Fruit fly (Drosophila melanogaster) whole organism, embryonic: ENCODE results near the gene CG17612.
A peak's percentile ranks its signal among the peaks of the same experiment; 100 is the strongest.

Experiments used
- Asciz ChIP-seq: fragments of 200-800 bp; sonication (Bioruptor generic); optimal IDR thresholded peaks from 2 replicates; lab custom pipeline; 2017; ENCODE audit warnings: missing biosample characterization, mild to moderate bottlenecking, missing genetic modification characterization, missing genetic modification reagents
- B-H2 ChIP-seq: fragments of 200-800 bp; sonication (Bioruptor generic); optimal IDR thresholded peaks from 2 replicates; lab custom pipeline; 2018; ENCODE audit warnings: missing biosample characterization, mild to moderate bottlenecking, missing genetic modification characterization
- BEAF-32 ChIP-seq: fragments of 200-800 bp; sonication (Bioruptor generic); optimal IDR thresholded peaks from 3 replicates; lab custom pipeline; 2017; ENCODE audit warnings: missing biosample characterization, missing genetic modification characterization, mild to moderate bottlenecking, moderate library complexity, missing genetic modification reagents
- Bteb2 ChIP-seq: fragments of 200-800 bp; sonication (Bioruptor generic); optimal IDR thresholded peaks from 2 replicates; lab custom pipeline; 2016; ENCODE audit warnings: missing biosample characterization, missing genetic modification characterization
- CG10267 ChIP-seq: fragments of 200-800 bp; sonication (Bioruptor generic); optimal IDR thresholded peaks from 2 replicates; lab custom pipeline; 2018; ENCODE audit warnings: missing biosample characterization, mild to moderate bottlenecking, missing genetic modification characterization, moderate library complexity
- CG12155 ChIP-seq: fragments of 200-800 bp; sonication (Bioruptor generic); optimal IDR thresholded peaks from 3 replicates; lab custom pipeline; 2016; ENCODE audit warnings: missing biosample characterization, missing genetic modification characterization
- CG12391 ChIP-seq: fragments of 200-800 bp; sonication (Bioruptor generic); optimal IDR thresholded peaks from 3 replicates; lab custom pipeline; 2018; ENCODE audit warnings: missing biosample characterization, mild to moderate bottlenecking, missing genetic modification characterization, moderate library complexity
- CG13123 ChIP-seq: fragments of 200-800 bp; sonication (Bioruptor generic); optimal IDR thresholded peaks from 2 replicates; lab custom pipeline; 2016; ENCODE audit warnings: missing biosample characterization, missing genetic modification characterization
- CG13624 ChIP-seq: fragments of 200-800 bp; sonication (Bioruptor generic); optimal IDR thresholded peaks from 2 replicates; lab custom pipeline; 2016; ENCODE audit warnings: missing biosample characterization, missing genetic modification characterization
- CG15479 ChIP-seq: fragments of 200-800 bp; sonication (Bioruptor generic); optimal IDR thresholded peaks from 3 replicates; lab custom pipeline; 2019; ENCODE audit warnings: missing biosample characterization, mild to moderate bottlenecking, missing genetic modification characterization, moderate library complexity
- CG1603 ChIP-seq: fragments of 200-800 bp; sonication (Bioruptor generic); optimal IDR thresholded peaks from 2 replicates; lab custom pipeline; 2019; ENCODE audit warnings: missing biosample characterization, mild to moderate bottlenecking, missing genetic modification characterization, moderate library complexity
- CG17829 ChIP-seq: fragments of 200-800 bp; optimal IDR thresholded peaks from 2 replicates; lab custom pipeline; 2019; ENCODE audit warnings: missing biosample characterization, mild to moderate bottlenecking, missing genetic modification characterization, moderate library complexity
- CG30403 ChIP-seq: fragments of 200-800 bp; sonication (Bioruptor generic); optimal IDR thresholded peaks from 3 replicates; lab custom pipeline; 2016; ENCODE audit warnings: missing biosample characterization, missing genetic modification characterization
- CG32772 ChIP-seq: fragments of 200-800 bp; sonication (Bioruptor generic); IDR thresholded peaks from 2 replicates; pipeline ENCODE4 v1.3.6; 2022; ENCODE audit warnings: missing biosample characterization, missing genetic modification characterization
- CG4617 ChIP-seq: fragments of 200-800 bp; sonication (Bioruptor generic); optimal IDR thresholded peaks from 3 replicates; lab custom pipeline; 2016; ENCODE audit warnings: missing biosample characterization, missing genetic modification characterization, borderline replicate concordance
- CG7357 ChIP-seq: fragments of 200-800 bp; sonication (Bioruptor generic); IDR thresholded peaks from 3 replicates; pipeline ENCODE4 v1.3.6; 2022; ENCODE audit warnings: missing biosample characterization, missing genetic modification characterization
- CG9437 ChIP-seq: fragments of 200-800 bp; sonication (Bioruptor generic); optimal IDR thresholded peaks from 2 replicates; lab custom pipeline; 2018; ENCODE audit warnings: missing biosample characterization, mild to moderate bottlenecking, missing genetic modification characterization
- CoRest ChIP-seq: fragments of 200-800 bp; sonication (Bioruptor generic); optimal IDR thresholded peaks from 3 replicates; lab custom pipeline; 2018; ENCODE audit warnings: missing biosample characterization, mild to moderate bottlenecking, missing genetic modification characterization, moderate library complexity
- Dip2 ChIP-seq: fragments of 200-800 bp; sonication (Bioruptor generic); IDR thresholded peaks from 2 replicates; pipeline ENCODE4 v1.3.6; 2022; ENCODE audit warnings: missing biosample characterization, missing genetic modification characterization
- Doc2 ChIP-seq: fragments of 200-800 bp; sonication (Bioruptor generic); IDR thresholded peaks from 2 replicates; pipeline ENCODE4 v1.3.6; 2022; ENCODE audit warnings: missing biosample characterization, missing genetic modification characterization
- Doc3 ChIP-seq: fragments of 200-800 bp; sonication (Bioruptor generic); IDR thresholded peaks from 3 replicates; pipeline ENCODE4 v1.3.6; 2022; ENCODE audit warnings: missing biosample characterization, missing genetic modification characterization; ENCODE audit not compliant: partially characterized antibody
- Dp ChIP-seq: fragments of 200-800 bp; sonication (Bioruptor generic); optimal IDR thresholded peaks from 2 replicates; lab custom pipeline; 2018; ENCODE audit warnings: missing biosample characterization, mild to moderate bottlenecking, missing genetic modification characterization, moderate library complexity
- ERR ChIP-seq: fragments of 200-800 bp; sonication (Bioruptor generic); optimal IDR thresholded peaks from 2 replicates; lab custom pipeline; 2016; ENCODE audit warnings: missing biosample characterization, missing genetic modification characterization
- HLH4C ChIP-seq: fragments of 200-800 bp; sonication (Bioruptor generic); IDR thresholded peaks from 3 replicates; pipeline ENCODE4 v1.3.6; 2022; ENCODE audit warnings: missing biosample characterization, missing genetic modification characterization; ENCODE audit not compliant: partially characterized antibody
- Hand ChIP-seq: fragments of 200-800 bp; sonication (Bioruptor generic); optimal IDR thresholded peaks from 2 replicates; lab custom pipeline; 2017; ENCODE audit warnings: mild to moderate bottlenecking, missing biosample characterization, missing genetic modification reagents, missing genetic modification characterization
- HmgD ChIP-seq: fragments of 200-800 bp; sonication (Bioruptor generic); optimal IDR thresholded peaks from 3 replicates; lab custom pipeline; 2016; ENCODE audit warnings: missing biosample characterization, missing genetic modification characterization
- Hr3 ChIP-seq: fragments of 200-800 bp; sonication (Bioruptor generic); optimal IDR thresholded peaks from 3 replicates; lab custom pipeline; 2016; ENCODE audit warnings: missing biosample characterization, missing genetic modification characterization
- Hr39 ChIP-seq: fragments of >200 bp; optimal IDR thresholded peaks from 2 replicates; lab custom pipeline; 2017
- MBD-R2 ChIP-seq: fragments of 200-800 bp; sonication (Bioruptor generic); IDR thresholded peaks from 2 replicates; pipeline ENCODE4 v1.3.6; 2022; ENCODE audit warnings: missing biosample characterization, missing genetic modification characterization
- MESR4 ChIP-seq: fragments of 200-800 bp; sonication (Bioruptor generic); optimal IDR thresholded peaks from 2 replicates; lab custom pipeline; 2018; ENCODE audit warnings: missing biosample characterization, mild to moderate bottlenecking, missing genetic modification characterization, moderate library complexity
- NK7.1 ChIP-seq: fragments of 200-800 bp; sonication (Bioruptor generic); optimal IDR thresholded peaks from 3 replicates; lab custom pipeline; 2016; ENCODE audit warnings: missing biosample characterization, missing genetic modification characterization
- Nf-YB ChIP-seq: fragments of 200-800 bp; sonication (Bioruptor generic); optimal IDR thresholded peaks from 3 replicates; lab custom pipeline; 2019; ENCODE audit warnings: missing biosample characterization, mild to moderate bottlenecking, missing genetic modification characterization, moderate library complexity
- Opbp ChIP-seq: fragments of 200-800 bp; sonication (Bioruptor generic); IDR thresholded peaks from 3 replicates; pipeline ENCODE4 v1.3.6; 2022; ENCODE audit warnings: missing biosample characterization, missing genetic modification characterization; ENCODE audit not compliant: partially characterized antibody
- Ptx1 ChIP-seq: fragments of 200-800 bp; sonication (Bioruptor generic); IDR thresholded peaks from 2 replicates; pipeline ENCODE4 v1.3.6; 2022; ENCODE audit warnings: missing biosample characterization, missing genetic modification characterization
- Scr ChIP-seq: fragments of 200-800 bp; sonication (Bioruptor generic); IDR thresholded peaks from 2 replicates; pipeline ENCODE4 v1.3.6; 2022; ENCODE audit warnings: missing biosample characterization, missing genetic modification characterization; ENCODE audit not compliant: partially characterized antibody
- Ssrp ChIP-seq: fragments of 200-800 bp; sonication (Bioruptor generic); optimal IDR thresholded peaks from 2 replicates; lab custom pipeline; 2018; ENCODE audit warnings: missing biosample characterization, mild to moderate bottlenecking, missing genetic modification characterization, moderate library complexity
- YL-1 ChIP-seq: fragments of 200-800 bp; sonication (Bioruptor generic); optimal IDR thresholded peaks from 3 replicates; lab custom pipeline; 2017; ENCODE audit warnings: missing biosample characterization, mild to moderate bottlenecking, missing genetic modification characterization
- bbx ChIP-seq: fragments of 200-800 bp; sonication (Bioruptor generic); IDR thresholded peaks from 2 replicates; pipeline ENCODE4 v1.3.6; 2022; ENCODE audit warnings: missing biosample characterization, missing genetic modification characterization; ENCODE audit not compliant: partially characterized antibody
- crp ChIP-seq, 2 experiments: fragments of 200-800 bp; sonication (Bioruptor generic); optimal IDR thresholded peaks; 2 replicates in 1 of 2; 3 replicates in 1 of 2; lab custom pipeline; 2017; ENCODE audit warnings: missing biosample characterization in 2 of 2, missing genetic modification characterization in 2 of 2, mild to moderate bottlenecking in 1 of 2, moderate library complexity in 1 of 2
- kay ChIP-seq: fragments of 200-800 bp; sonication (Bioruptor generic); optimal IDR thresholded peaks from 2 replicates; lab custom pipeline; 2016; ENCODE audit warnings: missing biosample characterization, missing genetic modification characterization
- knrl ChIP-seq: fragments of 200-800 bp; sonication (Bioruptor generic); IDR thresholded peaks from 3 replicates; pipeline ENCODE4 v1.3.6; 2022; ENCODE audit warnings: missing biosample characterization, missing genetic modification characterization; ENCODE audit not compliant: partially characterized antibody
- lmd ChIP-seq: fragments of 200-800 bp; sonication (Bioruptor generic); IDR thresholded peaks from 2 replicates; pipeline ENCODE4 v1.3.6; 2022; ENCODE audit warnings: missing biosample characterization, missing genetic modification characterization
- lola ChIP-seq, 3 experiments: fragments of >200 bp in 2 of 3; fragments of 200-800 bp in 1 of 3; sonication (Bioruptor generic) in 1 of 3; optimal IDR thresholded peaks; 2 replicates each; lab custom pipeline; 2017 to 2019; ENCODE audit warnings: missing biosample characterization in 3 of 3, missing genetic modification characterization in 3 of 3, mild to moderate bottlenecking in 1 of 3, moderate library complexity in 1 of 3
- p53 ChIP-seq: fragments of 200-800 bp; sonication (Bioruptor generic); optimal IDR thresholded peaks from 2 replicates; lab custom pipeline; 2016; ENCODE audit warnings: missing biosample characterization, missing genetic modification characterization
- sens ChIP-seq: fragments of 200-800 bp; sonication (Bioruptor generic); peaks from one replicate; lab custom pipeline; 2016; ENCODE audit warnings: missing biosample characterization, missing genetic modification characterization
- slbo ChIP-seq: fragments of 200-800 bp; sonication (Bioruptor generic); IDR thresholded peaks from 2 replicates; pipeline ENCODE4 v1.3.6; 2022; ENCODE audit warnings: missing biosample characterization, missing genetic modification characterization
- tll ChIP-seq, 2 experiments: fragments of 200-800 bp in 1 of 2; fragments of >200 bp in 1 of 2; sonication (Bioruptor generic) in 1 of 2; optimal IDR thresholded peaks; 2 replicates each; lab custom pipeline; 2017 to 2019; ENCODE audit warnings: missing biosample characterization in 2 of 2, missing genetic modification characterization in 2 of 2, mild to moderate bottlenecking in 1 of 2, moderate library complexity in 1 of 2
- vfl ChIP-seq: fragments of 200-800 bp; sonication (Bioruptor generic); optimal IDR thresholded peaks from 2 replicates; lab custom pipeline; 2016; ENCODE audit warnings: missing biosample characterization, missing genetic modification characterization

Gene CG17612

dm6 chr2L:4393842-4394421 lies 11.4 kb upstream of the CG17612 start, which contains the start of gene CG3652 (continued):
- no peak for TF ChIP-seq Hr39 (lab: Kevin White, UChicago)
- TF ChIP-seq CG13123: no peak
- TF ChIP-seq Doc3: 0 out of 3 replicates have a peak, but pooled peaks have one; percentile 21
- TF ChIP-seq Dp: peak; percentile 68
- 0 out of 2 replicates have a peak, but pooled peaks have one; percentile 14 for TF ChIP-seq bbx
- peak; percentile 43; the same call in 1 of the 2 replicates for TF ChIP-seq slbo (GFP tag; lab: Robert Waterston, UW)
- TF ChIP-seq Hr3 (GFP tag; lab: Kevin White, UChicago): peak; percentile 30
- TF ChIP-seq CG10267 (tag; lab: Kevin White, UChicago): peak; percentile 62
- peak; percentile 18; the same call in 1 of the 2 replicates for TF ChIP-seq Ptx1 (GFP tag; lab: Robert Waterston, UW)
- TF ChIP-seq Asciz (GFP tag; lab: Kevin White, UChicago): no peak
- TF ChIP-seq CG9437: peak; percentile 42
- TF ChIP-seq CG13624 (GFP tag; lab: Kevin White, UChicago): no peak
- peak; percentile 31 for TF ChIP-seq CG12155 (GFP tag; lab: Kevin White, UChicago)
- TF ChIP-seq CG7357 (GFP tag; lab: Robert Waterston, UW): 0 out of 3 replicates have a peak, but pooled peaks have one; percentile 36
- TF ChIP-seq Hand (GFP tag; lab: Kevin White, UChicago): no peak
- TF ChIP-seq HLH4C (GFP tag; lab: Robert Waterston, UW): peak; percentile 54
- TF ChIP-seq Opbp (GFP tag; lab: Robert Waterston, UW): 0 out of 3 replicates have a peak, but pooled peaks have one; percentile 14
- no peak for TF ChIP-seq B-H2 (GFP tag; lab: Kevin White, UChicago)
- peak; percentile 47; the same call in 2 of the 3 replicates for TF ChIP-seq knrl
- peak; percentile 67 for TF ChIP-seq CG4617 (GFP tag; lab: Kevin White, UChicago)
- TF ChIP-seq Nf-YB (GFP tag; lab: Kevin White, UChicago): no peak
- peak; percentile 9 for TF ChIP-seq vfl
- TF ChIP-seq p53 (GFP tag; lab: Kevin White, UChicago): no peak
- TF ChIP-seq YL-1 (GFP tag; lab: Kevin White, UChicago): peak; percentile 61
- 0 out of 2 replicates have a peak, but pooled peaks have one; percentile 8 for TF ChIP-seq CG32772
- peak; percentile 11 for TF ChIP-seq Ssrp (tag; lab: Kevin White, UChicago)
- peak; percentile 48 for TF ChIP-seq CG12391 (tag; lab: Kevin White, UChicago)
- TF ChIP-seq kay (GFP tag; lab: Kevin White, UChicago): peak; percentile 33
- peak; percentile 27 for TF ChIP-seq HmgD (GFP tag; lab: Kevin White, UChicago)
- TF ChIP-seq Doc2 (GFP tag; lab: Robert Waterston, UW): no peak
- TF ChIP-seq sens (GFP tag; lab: Kevin White, UChicago): peak; percentile 87
- peak; percentile 67 for TF ChIP-seq CoRest (tag; lab: Kevin White, UChicago)
- TF ChIP-seq MESR4 (GFP tag; lab: Kevin White, UChicago): peak; percentile 54
- peak; percentile 55 for TF ChIP-seq MBD-R2
- TF ChIP-seq CG30403 (GFP tag; lab: Kevin White, UChicago): peak; percentile 52
- peak in 1 of 3 experiments; percentile 29 for TF ChIP-seq lola (GFP tag; optimal IDR thresholded peaks at IDR 0.05; lab: Kevin White, UChicago)
- TF ChIP-seq Bteb2 (GFP tag; lab: Kevin White, UChicago): peak; percentile 14
- peak in 1 of 2 experiments; percentile 50 for TF ChIP-seq crp (GFP tag; optimal IDR thresholded peaks at IDR 0.05; lab: Kevin White, UChicago)
- TF ChIP-seq tll (GFP tag; optimal IDR thresholded peaks at IDR 0.05; lab: Kevin White, UChicago): no peak
- TF ChIP-seq CG1603: no peak
- 0 out of 2 replicates have a peak, but pooled peaks have one; percentile 20 for TF ChIP-seq lmd (GFP tag; lab: Robert Waterston, UW)
- TF ChIP-seq Dip2 (GFP tag; lab: Robert Waterston, UW): no peak
- peak; percentile 60 for TF ChIP-seq Scr
- TF ChIP-seq CG15479 (GFP tag; lab: Kevin White, UChicago): no peak
- TF ChIP-seq BEAF-32 (GFP tag; lab: Kevin White, UChicago): peak; percentile 80
- no peak for TF ChIP-seq NK7.1 (GFP tag; lab: Kevin White, UChicago)
- TF ChIP-seq ERR (GFP tag; lab: Kevin White, UChicago): peak; percentile 3
- peak; percentile 31 for TF ChIP-seq CG17829 (tag; lab: Kevin White, UChicago)
